Fruit fly (Drosophila melanogaster) whole organism, embryonic: ENCODE data around the gene cindr.

ENCODE experiments used
- Bdp1 ChIP-seq: fragments of 200-800 bp; sonication (Bioruptor generic); optimal IDR thresholded peaks from 3 replicates; lab custom pipeline; 2016; ENCODE audit warnings: missing biosample characterization, missing genetic modification characterization
- Bgb ChIP-seq: fragments of 200-800 bp; sonication (Bioruptor generic); IDR thresholded peaks from 2 replicates; pipeline ENCODE4 v1.3.6; 2022; ENCODE audit warnings: missing biosample characterization, missing genetic modification characterization; ENCODE audit not compliant: partially characterized antibody
- CG10274 ChIP-seq: fragments of 200-800 bp; sonication (Bioruptor generic); optimal IDR thresholded peaks from 3 replicates; lab custom pipeline; 2017; ENCODE audit warnings: missing biosample characterization, mild to moderate bottlenecking, missing genetic modification characterization
- CG10431 ChIP-seq: fragments of 200-800 bp; sonication (Bioruptor generic); optimal IDR thresholded peaks from 3 replicates; lab custom pipeline; 2018; ENCODE audit warnings: missing biosample characterization, mild to moderate bottlenecking, missing genetic modification characterization
- CG10979 ChIP-seq: fragments of 200-800 bp; sonication (Bioruptor generic); optimal IDR thresholded peaks from 2 replicates; lab custom pipeline; 2018; ENCODE audit warnings: missing biosample characterization, mild to moderate bottlenecking, missing genetic modification characterization, moderate library complexity
- CG11398 ChIP-seq: fragments of 200-800 bp; sonication (Bioruptor generic); optimal IDR thresholded peaks from 2 replicates; lab custom pipeline; 2016; ENCODE audit warnings: missing biosample characterization, missing genetic modification characterization
- CG11456 ChIP-seq: fragments of 200-800 bp; sonication (Bioruptor generic); IDR thresholded peaks from 3 replicates; pipeline ENCODE4 v1.3.6; 2022; ENCODE audit warnings: missing biosample characterization, missing genetic modification characterization
- CG11696 ChIP-seq: fragments of 200-800 bp; sonication (Bioruptor generic); IDR thresholded peaks from 2 replicates; pipeline ENCODE4 v1.3.6; 2022; ENCODE audit warnings: missing biosample characterization, missing genetic modification characterization
- CG1529 ChIP-seq: fragments of 200-800 bp; sonication (Bioruptor generic); optimal IDR thresholded peaks from 3 replicates; lab custom pipeline; 2018; ENCODE audit warnings: missing biosample characterization, missing genetic modification characterization
- CG1602 ChIP-seq: fragments of 200-800 bp; sonication (Bioruptor generic); optimal IDR thresholded peaks from 3 replicates; lab custom pipeline; 2016; ENCODE audit warnings: missing biosample characterization, missing genetic modification characterization
- CG16815 ChIP-seq: fragments of 200-800 bp; sonication (Bioruptor generic); optimal IDR thresholded peaks from 3 replicates; lab custom pipeline; 2017; ENCODE audit warnings: missing biosample characterization, mild to moderate bottlenecking, missing genetic modification characterization
- CG17186 ChIP-seq: fragments of 200-800 bp; sonication (Bioruptor generic); optimal IDR thresholded peaks from 3 replicates; lab custom pipeline; 2017; ENCODE audit warnings: missing biosample characterization, missing genetic modification reagents, missing genetic modification characterization
- CG17359 ChIP-seq: fragments of 200-800 bp; sonication (Bioruptor generic); optimal IDR thresholded peaks from 3 replicates; lab custom pipeline; 2018; ENCODE audit warnings: missing biosample characterization, mild to moderate bottlenecking, missing genetic modification characterization, moderate library complexity
- CG17361 ChIP-seq: fragments of 200-800 bp; sonication (Bioruptor generic); IDR thresholded peaks from 3 replicates; pipeline ENCODE4 v1.3.6; 2022; ENCODE audit warnings: missing biosample characterization, missing genetic modification characterization
- CG1792 ChIP-seq: fragments of 200-800 bp; sonication (Bioruptor generic); optimal IDR thresholded peaks from 2 replicates; lab custom pipeline; 2016; ENCODE audit warnings: missing biosample characterization, missing genetic modification characterization
- CG30431 ChIP-seq: fragments of 200-800 bp; sonication (Bioruptor generic); optimal IDR thresholded peaks from 2 replicates; lab custom pipeline; 2017; ENCODE audit warnings: missing biosample characterization, missing genetic modification characterization
- CG3281 ChIP-seq: fragments of 200-800 bp; sonication (Bioruptor generic); optimal IDR thresholded peaks from 3 replicates; lab custom pipeline; 2017; ENCODE audit warnings: missing biosample characterization, mild to moderate bottlenecking, missing genetic modification characterization
- CG33213 ChIP-seq: fragments of 200-800 bp; sonication (Bioruptor generic); optimal IDR thresholded peaks from 3 replicates; lab custom pipeline; 2016; ENCODE audit warnings: missing biosample characterization, missing genetic modification characterization
- CG4854 ChIP-seq: fragments of 200-800 bp; sonication (Bioruptor generic); optimal IDR thresholded peaks from 2 replicates; lab custom pipeline; 2016; ENCODE audit warnings: missing biosample characterization, missing genetic modification characterization, inconsistent platforms
- CG7786 ChIP-seq: fragments of 200-800 bp; sonication (Bioruptor generic); optimal IDR thresholded peaks from 2 replicates; lab custom pipeline; 2016; ENCODE audit warnings: missing biosample characterization, missing genetic modification characterization
- CG8765 ChIP-seq: fragments of 200-800 bp; sonication (Bioruptor generic); IDR thresholded peaks from 2 replicates; pipeline ENCODE4 v1.3.6; 2022; ENCODE audit warnings: missing biosample characterization, missing genetic modification characterization
- CHES-1-like ChIP-seq: fragments of 200-800 bp; sonication (Bioruptor generic); optimal IDR thresholded peaks from 2 replicates; lab custom pipeline; 2016; ENCODE audit warnings: missing biosample characterization, missing genetic modification characterization
- D19A ChIP-seq: fragments of 200-800 bp; optimal IDR thresholded peaks from 3 replicates; lab custom pipeline; 2019; ENCODE audit warnings: missing biosample characterization, mild to moderate bottlenecking, missing genetic modification characterization, moderate library complexity
- Dip2 ChIP-seq: fragments of 200-800 bp; sonication (Bioruptor generic); IDR thresholded peaks from 2 replicates; pipeline ENCODE4 v1.3.6; 2022; ENCODE audit warnings: missing biosample characterization, missing genetic modification characterization
- Ets65A ChIP-seq: fragments of 200-800 bp; sonication (Bioruptor generic); peaks from one replicate; lab custom pipeline; 2016; ENCODE audit warnings: missing biosample characterization, missing genetic modification characterization
- Fer1 ChIP-seq: fragments of 200-800 bp; sonication (Bioruptor generic); optimal IDR thresholded peaks from 2 replicates; lab custom pipeline; 2017; ENCODE audit warnings: missing biosample characterization, mild to moderate bottlenecking, missing genetic modification characterization
- Gug ChIP-seq: fragments of 200-800 bp; sonication (Bioruptor generic); IDR thresholded peaks from 4 replicates; pipeline ENCODE4 v1.3.6; 2022; ENCODE audit warnings: missing biosample characterization, missing genetic modification characterization
- H2.0 ChIP-seq: fragments of 200-800 bp; sonication (Bioruptor generic); IDR thresholded peaks from 2 replicates; pipeline ENCODE4 v1.3.6; 2022; ENCODE audit warnings: missing biosample characterization, missing genetic modification characterization
- Hr78 ChIP-seq, 2 experiments: fragments of 200-800 bp in 1 of 2; fragments of >200 bp in 1 of 2; sonication (Bioruptor generic) in 1 of 2; optimal IDR thresholded peaks; 2 replicates each; lab custom pipeline; 2017 to 2019; ENCODE audit warnings: missing biosample characterization in 2 of 2, missing genetic modification characterization in 2 of 2, mild to moderate bottlenecking in 1 of 2, moderate library complexity in 1 of 2
- Lhr ChIP-seq: fragments of 200-800 bp; sonication (Bioruptor generic); optimal IDR thresholded peaks from 3 replicates; lab custom pipeline; 2017; ENCODE audit warnings: mild to moderate bottlenecking, missing biosample characterization, missing genetic modification reagents, missing genetic modification characterization
- Med ChIP-seq: fragments of 200-800 bp; sonication (Bioruptor generic); peaks from one replicate; lab custom pipeline; 2016; ENCODE audit warnings: missing biosample characterization, missing genetic modification characterization, mild to moderate bottlenecking, inconsistent platforms, moderate library complexity
- NK7.1 ChIP-seq: fragments of 200-800 bp; sonication (Bioruptor generic); optimal IDR thresholded peaks from 3 replicates; lab custom pipeline; 2016; ENCODE audit warnings: missing biosample characterization, missing genetic modification characterization
- Ravus ChIP-seq: fragments of 200-800 bp; sonication (Bioruptor generic); IDR thresholded peaks from 2 replicates; pipeline ENCODE4 v1.3.6; 2022; ENCODE audit warnings: missing biosample characterization, missing genetic modification characterization
- Rx ChIP-seq: fragments of 200-800 bp; sonication (Bioruptor generic); IDR thresholded peaks from 2 replicates; pipeline ENCODE4 v1.3.6; 2022; ENCODE audit warnings: missing biosample characterization, missing genetic modification characterization
- Six4 ChIP-seq: fragments of 200-800 bp; sonication (Bioruptor generic); optimal IDR thresholded peaks from 2 replicates; lab custom pipeline; 2016; ENCODE audit warnings: missing biosample characterization, missing genetic modification characterization
- Sry-β ChIP-seq: fragments of 200-800 bp; sonication (Bioruptor generic); optimal IDR thresholded peaks from 2 replicates; lab custom pipeline; 2018; ENCODE audit warnings: missing biosample characterization, mild to moderate bottlenecking, missing genetic modification characterization, moderate library complexity
- ac ChIP-seq: fragments of 200-800 bp; sonication (Bioruptor generic); optimal IDR thresholded peaks from 3 replicates; lab custom pipeline; 2017; ENCODE audit warnings: missing biosample characterization, mild to moderate bottlenecking, missing genetic modification characterization
- ase ChIP-seq: fragments of 200-800 bp; sonication (Bioruptor generic); IDR thresholded peaks from 3 replicates; pipeline ENCODE4 v1.3.6; 2022; ENCODE audit warnings: missing biosample characterization, missing genetic modification characterization
- cg ChIP-seq: fragments of 200-800 bp; sonication (Bioruptor generic); optimal IDR thresholded peaks from 3 replicates; lab custom pipeline; 2019; ENCODE audit warnings: missing biosample characterization, mild to moderate bottlenecking, missing genetic modification characterization, moderate library complexity
- crc ChIP-seq: fragments of 200-800 bp; sonication (Bioruptor generic); optimal IDR thresholded peaks from 2 replicates; lab custom pipeline; 2016; ENCODE audit warnings: missing biosample characterization, missing genetic modification characterization
- ftz-f1 ChIP-seq: fragments of 200-800 bp; sonication (Bioruptor generic); optimal IDR thresholded peaks from 2 replicates; lab custom pipeline; 2016; ENCODE audit warnings: missing biosample characterization, missing genetic modification characterization
- gcm ChIP-seq: fragments of 200-800 bp; sonication (Bioruptor generic); optimal IDR thresholded peaks from 2 replicates; lab custom pipeline; 2019; ENCODE audit warnings: missing biosample characterization, mild to moderate bottlenecking, missing genetic modification characterization, moderate library complexity
- gcm2 ChIP-seq: fragments of 200-800 bp; sonication (Bioruptor generic); optimal IDR thresholded peaks from 2 replicates; lab custom pipeline; 2016; ENCODE audit warnings: missing biosample characterization, missing genetic modification characterization
- grn ChIP-seq: fragments of 200-800 bp; sonication (Bioruptor generic); optimal IDR thresholded peaks from 3 replicates; lab custom pipeline; 2017; ENCODE audit warnings: missing biosample characterization, missing genetic modification characterization
- hb ChIP-seq: fragments of 200-800 bp; sonication (Bioruptor generic); IDR thresholded peaks from 3 replicates; pipeline ENCODE4 v1.3.6; 2022; ENCODE audit warnings: missing biosample characterization, missing genetic modification characterization; ENCODE audit not compliant: partially characterized antibody
- inv ChIP-seq: fragments of 200-800 bp; sonication (Bioruptor generic); IDR thresholded peaks from 2 replicates; pipeline ENCODE4 v1.3.6; 2022; ENCODE audit warnings: missing biosample characterization, missing genetic modification characterization; ENCODE audit not compliant: partially characterized antibody
- kah ChIP-seq: fragments of 200-800 bp; sonication (Bioruptor generic); optimal IDR thresholded peaks from 2 replicates; lab custom pipeline; 2018; ENCODE audit warnings: missing biosample characterization, mild to moderate bottlenecking, missing genetic modification characterization
- knrl ChIP-seq: fragments of 200-800 bp; sonication (Bioruptor generic); IDR thresholded peaks from 3 replicates; pipeline ENCODE4 v1.3.6; 2022; ENCODE audit warnings: missing biosample characterization, missing genetic modification characterization; ENCODE audit not compliant: partially characterized antibody
- nmo ChIP-seq: fragments of 200-800 bp; sonication (Bioruptor generic); optimal IDR thresholded peaks from 2 replicates; lab custom pipeline; 2018; ENCODE audit warnings: missing biosample characterization, mild to moderate bottlenecking, missing genetic modification characterization, moderate library complexity
- sisA ChIP-seq: fragments of 200-800 bp; sonication (Bioruptor generic); IDR thresholded peaks from 2 replicates; pipeline ENCODE4 v1.3.6; 2022; ENCODE audit warnings: missing biosample characterization, missing genetic modification characterization
- vfl ChIP-seq: fragments of 200-800 bp; sonication (Bioruptor generic); optimal IDR thresholded peaks from 2 replicates; lab custom pipeline; 2016; ENCODE audit warnings: missing biosample characterization, missing genetic modification characterization
- wor ChIP-seq: fragments of 200-800 bp; sonication (Bioruptor generic); IDR thresholded peaks from 2 replicates; pipeline ENCODE4 v1.3.6; 2022; ENCODE audit warnings: missing biosample characterization, missing genetic modification characterization

The cindr gene

DNA sequence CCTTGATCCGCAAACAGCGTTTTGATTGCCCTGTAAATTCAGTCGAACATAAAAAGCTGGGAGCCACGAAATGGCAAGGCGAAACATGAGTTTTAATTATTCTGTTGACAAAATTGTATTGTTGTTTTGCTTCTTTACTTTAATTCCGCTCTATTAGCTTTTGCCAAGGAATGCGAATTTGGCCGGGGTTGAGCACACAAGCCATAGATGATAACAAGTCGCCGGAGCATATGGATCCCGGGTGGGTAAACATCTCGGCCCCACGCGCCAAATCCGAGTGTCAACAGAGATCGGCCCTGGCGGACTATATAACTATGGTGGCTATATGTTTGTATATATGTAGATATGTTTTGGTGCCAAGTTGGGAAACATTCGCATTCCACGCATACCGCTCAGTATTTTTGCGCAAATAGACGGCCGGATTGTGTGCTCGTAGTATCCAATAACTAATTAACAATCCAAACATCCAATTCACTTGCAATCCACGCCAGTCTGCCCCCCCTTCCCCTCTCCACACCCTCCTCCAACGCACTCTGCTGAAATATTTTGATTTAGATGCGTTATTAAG is 6.2 kb upstream of the cindr start (continued):
- TF ChIP-seq sisA (GFP tag; lab: Robert Waterston, UW): no peak
- peak; percentile 92 for TF ChIP-seq Med (GFP tag; lab: Kevin White, UChicago)
- TF ChIP-seq Sry-β (GFP tag; lab: Kevin White, UChicago): no peak
- TF ChIP-seq CG17361 (GFP tag; lab: Robert Waterston, UW): no peak
- no peak for TF ChIP-seq grn (GFP tag; lab: Kevin White, UChicago)
- TF ChIP-seq CG17186 (GFP tag; lab: Kevin White, UChicago): no peak
- TF ChIP-seq Bdp1: no peak
- no peak for TF ChIP-seq ase (GFP tag; lab: Robert Waterston, UW)
- no peak for TF ChIP-seq CG4854 (GFP tag; lab: Kevin White, UChicago)
- no peak for TF ChIP-seq hb (GFP tag; lab: Robert Waterston, UW)
- TF ChIP-seq cg: no peak
- TF ChIP-seq CHES-1-like (GFP tag; lab: Kevin White, UChicago): no peak
- peak; percentile 42 for TF ChIP-seq CG3281 (GFP tag; lab: Kevin White, UChicago)
- peak; percentile 20 for TF ChIP-seq CG11398 (GFP tag; lab: Kevin White, UChicago)
- TF ChIP-seq Bgb (GFP tag; lab: Robert Waterston, UW): no peak
- no peak for TF ChIP-seq Hr78 (GFP tag; optimal IDR thresholded peaks at IDR 0.05; lab: Kevin White, UChicago)
- 0 out of 3 replicates have a peak, but pooled peaks have one; percentile 6 for TF ChIP-seq CG11456 (GFP tag; lab: Robert Waterston, UW)
- no peak for TF ChIP-seq CG30431 (GFP tag; lab: Kevin White, UChicago)
- TF ChIP-seq CG10431 (GFP tag; lab: Kevin White, UChicago): no peak
- no peak for TF ChIP-seq CG16815 (GFP tag; lab: Kevin White, UChicago)
- no peak for TF ChIP-seq inv (GFP tag; lab: Robert Waterston, UW)
- no peak for TF ChIP-seq CG1602
- TF ChIP-seq CG1529 (GFP tag; lab: Kevin White, UChicago): no peak
- TF ChIP-seq kah (GFP tag; lab: Kevin White, UChicago): no peak
- no peak for TF ChIP-seq CG10274
- no peak for TF ChIP-seq Ets65A (GFP tag; lab: Kevin White, UChicago)
- TF ChIP-seq nmo (GFP tag; lab: Kevin White, UChicago): no peak
- no peak for TF ChIP-seq NK7.1 (GFP tag; lab: Kevin White, UChicago)
- no peak for TF ChIP-seq gcm (GFP tag; lab: Kevin White, UChicago)
- no peak for TF ChIP-seq CG8765 (GFP tag; lab: Robert Waterston, UW)
- no peak for TF ChIP-seq vfl (GFP tag; lab: Kevin White, UChicago)
- no peak for TF ChIP-seq Gug (GFP tag; lab: Robert Waterston, UW)
- no peak for TF ChIP-seq crc
- no peak for TF ChIP-seq D19A (tag; lab: Kevin White, UChicago)
- TF ChIP-seq Fer1 (GFP tag; lab: Kevin White, UChicago): peak; percentile 52
- no peak for TF ChIP-seq ac (GFP tag; lab: Kevin White, UChicago)
- TF ChIP-seq CG11696 (GFP tag; lab: Robert Waterston, UW): no peak
- no peak for TF ChIP-seq CG17359 (tag; lab: Kevin White, UChicago)
- peak; percentile 19 for TF ChIP-seq ftz-f1 (GFP tag; lab: Kevin White, UChicago)
- no peak for TF ChIP-seq H2.0 (GFP tag; lab: Robert Waterston, UW)
- TF ChIP-seq gcm2 (GFP tag; lab: Kevin White, UChicago): no peak
- no peak for TF ChIP-seq CG7786 (GFP tag; lab: Kevin White, UChicago)
- no peak for TF ChIP-seq CG10979
- no peak for TF ChIP-seq Ravus
- no peak for TF ChIP-seq Rx
- no peak for TF ChIP-seq knrl
- TF ChIP-seq Dip2 (GFP tag; lab: Robert Waterston, UW): no peak
- TF ChIP-seq CG33213 (GFP tag; lab: Kevin White, UChicago): no peak
- TF ChIP-seq CG1792 (GFP tag; lab: Kevin White, UChicago): peak; percentile 24
- no peak for TF ChIP-seq Six4 (GFP tag; lab: Kevin White, UChicago)
- TF ChIP-seq Lhr (GFP tag; lab: Kevin White, UChicago): no peak
- no peak for TF ChIP-seq wor (GFP tag; lab: Robert Waterston, UW)
